Worm (Caenorhabditis elegans): ENCODE data around the gene T12B3.3.

ce11 chrIV:7325698-7326097 lies 49.2 kb upstream of the T12B3.3 start:
- TF ChIP-seq tbx-11 (GFP tag; IDR thresholded peaks at IDR 0.05) (no peak), hmbx-1 (tag; optimal IDR thresholded peaks at IDR 0.05) (no peak), ama-1 (optimal IDR thresholded peaks at IDR 0.05) (no peak), B0310.2 (tag; optimal IDR thresholded peaks at IDR 0.05) (no peak), sea-1 (GFP tag; conservative IDR thresholded peaks at IDR 0.05) (no peak), hnd-1 (tag; optimal IDR thresholded peaks at IDR 0.05) (no peak)

Data from whole organism, early embryonic.